Worm (Caenorhabditis elegans) whole organism, young adult: ENCODE data around the gene crls-1.

Experiments used
- C06A6.2 ChIP-seq: fragments of 200-800 bp; sonication (Bioruptor generic); conservative IDR thresholded peaks from 2 replicates; pipeline ENCODE4 v1.3.6; 2022; ENCODE audit warnings: missing genetic modification characterization, missing compliant biosample characterization
- dpff-1 ChIP-seq: sonication (generic microtip); optimal IDR thresholded peaks from 2 replicates; lab custom pipeline; 2017; ENCODE audit warnings: mild to moderate bottlenecking, missing genetic modification characterization, missing compliant biosample characterization
- hmg-20 ChIP-seq: fragments of 200-800 bp; sonication (Bioruptor generic); IDR thresholded peaks from 2 replicates; pipeline ENCODE4 v1.3.6; 2022; ENCODE audit warnings: missing genetic modification reagents, missing genetic modification characterization, missing compliant biosample characterization
- nfyb-1 ChIP-seq: fragments of 200-800 bp; sonication (Bioruptor generic); IDR thresholded peaks from 2 replicates; pipeline ENCODE4 v1.3.6; 2022; ENCODE audit warnings: missing genetic modification reagents, missing genetic modification characterization, missing compliant biosample characterization

- no peak for TF ChIP-seq hmg-20 (GFP tag; lab: Robert Waterston, UW)
- TF ChIP-seq dpff-1 (tag; lab: Kevin White, UChicago) = no peak
- TF ChIP-seq nfyb-1 (GFP tag; lab: Robert Waterston, UW) = peak; percentile 54; the same call in 1 of the 2 replicates
- no peak for TF ChIP-seq C06A6.2 (GFP tag; lab: Robert Waterston, UW)
These were observed 28.9 kb downstream of the crls-1 start for ce11 chrIII:880840-881239.
